Worm (Caenorhabditis elegans) whole organism, young adult: Measurements from ENCODE around the gene nhr-20.

ENCODE experiments used
- B0261.1 ChIP-seq: sonication (generic microtip); optimal IDR thresholded peaks from 2 replicates; lab custom pipeline; 2016; ENCODE audit warnings: mild to moderate bottlenecking, missing genetic modification characterization, moderate library complexity, missing compliant biosample characterization
- B0336.3 ChIP-seq: fragments of 200-800 bp; sonication (Bioruptor generic); IDR thresholded peaks from 2 replicates; pipeline ENCODE4 v1.3.6; 2022; ENCODE audit warnings: missing genetic modification characterization, missing compliant biosample characterization
- C17E4.6 ChIP-seq: fragments of 200-800 bp; sonication (Bioruptor generic); IDR thresholded peaks from 2 replicates; pipeline ENCODE4 v1.3.6; 2022; ENCODE audit warnings: missing genetic modification reagents, missing genetic modification characterization, missing compliant biosample characterization
- F22D6.2 ChIP-seq: sonication (generic microtip); optimal IDR thresholded peaks from 2 replicates; lab custom pipeline; 2016; ENCODE audit warnings: mild to moderate bottlenecking, missing genetic modification characterization, missing compliant biosample characterization
- F37B4.10 ChIP-seq: fragments of 200-800 bp; sonication (Bioruptor generic); IDR thresholded peaks from 2 replicates; pipeline ENCODE4 v1.3.6; 2022; ENCODE audit warnings: missing genetic modification characterization, missing compliant biosample characterization
- F52B5.7 ChIP-seq: sonication (generic microtip); optimal IDR thresholded peaks from 2 replicates; lab custom pipeline; 2016; ENCODE audit warnings: mild to moderate bottlenecking, missing genetic modification characterization, missing compliant biosample characterization
- F57A8.1 ChIP-seq: fragments of 200-800 bp; sonication (Bioruptor generic); optimal IDR thresholded peaks from 2 replicates; lab custom pipeline; 2018; ENCODE audit warnings: mild to moderate bottlenecking, missing genetic modification characterization, moderate library complexity, missing compliant biosample characterization
- F57C9.4 ChIP-seq: sonication (generic microtip); optimal IDR thresholded peaks from 2 replicates; lab custom pipeline; 2017; ENCODE audit warnings: mild to moderate bottlenecking, missing genetic modification characterization, missing compliant biosample characterization
- K12H6.12 ChIP-seq: fragments of 200-800 bp; sonication (Bioruptor generic); optimal IDR thresholded peaks from 2 replicates; lab custom pipeline; 2018; ENCODE audit warnings: mild to moderate bottlenecking, missing genetic modification characterization, missing compliant biosample characterization
- Y56A3A.18 ChIP-seq: fragments of 200-800 bp; sonication (Bioruptor generic); IDR thresholded peaks from 2 replicates; pipeline ENCODE4 v1.3.6; 2022; ENCODE audit warnings: missing genetic modification reagents, missing genetic modification characterization, missing compliant biosample characterization
- Y67H2A.10 ChIP-seq: fragments of 200-800 bp; sonication (Bioruptor generic); conservative IDR thresholded peaks from 2 replicates; pipeline ENCODE4 v1.3.6; 2022; ENCODE audit warnings: missing genetic modification reagents, missing genetic modification characterization, missing compliant biosample characterization
- Y79H2A.3 ChIP-seq: fragments of 200-800 bp; sonication (Bioruptor generic); conservative IDR thresholded peaks from 2 replicates; pipeline ENCODE4 v1.3.6; 2022; ENCODE audit warnings: missing genetic modification reagents, missing genetic modification characterization, missing compliant biosample characterization
- ZK185.1 ChIP-seq: sonication (generic microtip); optimal IDR thresholded peaks from 2 replicates; lab custom pipeline; 2016; ENCODE audit warnings: mild to moderate bottlenecking, missing genetic modification characterization, missing compliant biosample characterization; ENCODE audit not compliant: poor library complexity, severe bottlenecking
- ama-1 ChIP-seq, 3 experiments: fragments of 150-350 bp in 1 of 3; sonication (generic microtip) in 2 of 3; optimal IDR thresholded peaks; 2 replicates each; lab custom pipeline; 2014 to 2018; ENCODE audit warnings: missing biosample characterization in 2 of 3, missing genetic modification characterization in 2 of 3, missing genetic modification reagents in 2 of 3
- athp-1 ChIP-seq: sonication (generic microtip); optimal IDR thresholded peaks from 2 replicates; lab custom pipeline; 2017; ENCODE audit warnings: mild to moderate bottlenecking, missing genetic modification characterization, missing compliant biosample characterization
- attf-5 ChIP-seq: fragments of 200-800 bp; sonication (Bioruptor generic); optimal IDR thresholded peaks from 2 replicates; lab custom pipeline; 2018; ENCODE audit warnings: mild to moderate bottlenecking, missing genetic modification characterization, missing compliant biosample characterization
- bed-1 ChIP-seq: fragments of 200-800 bp; sonication (Bioruptor generic); IDR thresholded peaks from 2 replicates; pipeline ENCODE4 v1.3.6; 2022; ENCODE audit warnings: missing genetic modification reagents, missing genetic modification characterization, missing compliant biosample characterization
- bed-2 ChIP-seq: fragments of 200-800 bp; sonication (Bioruptor generic); IDR thresholded peaks from 2 replicates; pipeline ENCODE4 v1.3.6; 2022; ENCODE audit warnings: missing genetic modification reagents, missing genetic modification characterization, missing compliant biosample characterization
- cebp-1 ChIP-seq, 2 experiments: fragments of 200-800 bp in 1 of 2; sonication (Bioruptor generic) in 1 of 2; sonication (generic microtip) in 1 of 2; IDR thresholded peaks in 1 of 2; optimal IDR thresholded peaks in 1 of 2; 2 replicates each; pipeline versions ENCODE4 v1.3.6 to Lab custom; 2017 to 2022; ENCODE audit warnings: missing compliant biosample characterization in 2 of 2, missing genetic modification characterization in 2 of 2, mild to moderate bottlenecking in 1 of 2, missing genetic modification reagents in 1 of 2, moderate library complexity in 1 of 2
- ceh-27 ChIP-seq: fragments of 200-800 bp; sonication (Bioruptor generic); optimal IDR thresholded peaks from 2 replicates; lab custom pipeline; 2018; ENCODE audit warnings: mild to moderate bottlenecking, missing genetic modification characterization, moderate library complexity, missing compliant biosample characterization
- ceh-91 ChIP-seq: fragments of 200-800 bp; sonication (Bioruptor generic); IDR thresholded peaks from 2 replicates; pipeline ENCODE4 v1.3.6; 2022; ENCODE audit warnings: missing genetic modification reagents, missing genetic modification characterization, missing compliant biosample characterization
- efl-1 ChIP-seq: fragments of 150-350 bp; optimal IDR thresholded peaks from 2 replicates; lab custom pipeline; 2014; ENCODE audit warnings: missing biosample characterization, missing genetic modification reagents, missing genetic modification characterization
- ekl-4 ChIP-seq: fragments of 200-800 bp; sonication (Bioruptor generic); IDR thresholded peaks from 2 replicates; pipeline ENCODE4 v1.3.6; 2022; ENCODE audit warnings: missing genetic modification reagents, missing genetic modification characterization, missing compliant biosample characterization
- gei-17 ChIP-seq: fragments of 200-800 bp; sonication (Bioruptor generic); optimal IDR thresholded peaks from 2 replicates; lab custom pipeline; 2018; ENCODE audit warnings: mild to moderate bottlenecking, missing genetic modification characterization, missing compliant biosample characterization
- hlh-26 ChIP-seq: fragments of 200-800 bp; sonication (Bioruptor generic); conservative IDR thresholded peaks from 2 replicates; pipeline ENCODE4 v1.3.6; 2022; ENCODE audit warnings: missing genetic modification reagents, missing genetic modification characterization, missing compliant biosample characterization
- hmg-1.2 ChIP-seq: fragments of 200-800 bp; sonication (Bioruptor generic); IDR thresholded peaks from 2 replicates; pipeline ENCODE4 v1.3.6; 2022; ENCODE audit warnings: missing genetic modification reagents, missing genetic modification characterization, missing compliant biosample characterization
- hsf-1 ChIP-seq: fragments of 200-800 bp; sonication (Bioruptor generic); IDR thresholded peaks from 2 replicates; pipeline ENCODE4 v1.3.6; 2022; ENCODE audit warnings: missing genetic modification reagents, missing genetic modification characterization, missing compliant biosample characterization
- let-607 ChIP-seq, 2 experiments: fragments of 200-800 bp in 1 of 2; sonication (Bioruptor generic) in 1 of 2; sonication (generic microtip) in 1 of 2; optimal IDR thresholded peaks; 2 replicates each; lab custom pipeline; 2016 to 2018; ENCODE audit warnings: mild to moderate bottlenecking in 2 of 2, missing compliant biosample characterization in 2 of 2, missing genetic modification characterization in 2 of 2, moderate library complexity in 2 of 2, missing genotype in 1 of 2
- lin-54 ChIP-seq: fragments of 200-800 bp; sonication (Bioruptor generic); optimal IDR thresholded peaks from 2 replicates; lab custom pipeline; 2018; ENCODE audit warnings: mild to moderate bottlenecking, missing genetic modification characterization, missing compliant biosample characterization
- lsl-1 ChIP-seq: fragments of 200-800 bp; sonication (Bioruptor generic); optimal IDR thresholded peaks from 2 replicates; lab custom pipeline; 2018; ENCODE audit warnings: mild to moderate bottlenecking, missing genetic modification characterization, moderate library complexity, missing compliant biosample characterization
- madf-3 ChIP-seq: fragments of 200-800 bp; sonication (Bioruptor generic); IDR thresholded peaks from 2 replicates; pipeline ENCODE4 v1.3.6; 2022; ENCODE audit warnings: missing genetic modification reagents, missing genetic modification characterization, missing compliant biosample characterization
- mel-28 ChIP-seq: sonication (generic microtip); optimal IDR thresholded peaks from 2 replicates; lab custom pipeline; 2016; ENCODE audit warnings: borderline replicate concordance, mild to moderate bottlenecking, missing genetic modification characterization, missing compliant biosample characterization
- nfya-1 ChIP-seq: sonication (generic microtip); optimal IDR thresholded peaks from 2 replicates; lab custom pipeline; 2017; ENCODE audit warnings: antibody characterized with exemption, missing compliant biosample characterization, missing genetic modification characterization, borderline replicate concordance; ENCODE audit not compliant: insufficient read depth
- nhr-80 ChIP-seq: sonication (generic microtip); optimal IDR thresholded peaks from 2 replicates; lab custom pipeline; 2016; ENCODE audit warnings: missing genetic modification characterization, missing compliant biosample characterization
- pha-4 ChIP-seq: fragments of 150-350 bp; sonication (generic microtip); optimal IDR thresholded peaks from 2 replicates; lab custom pipeline; 2014; ENCODE audit warnings: missing biosample characterization, missing genetic modification reagents, missing genetic modification characterization
- repo-1 ChIP-seq: sonication (generic microtip); optimal IDR thresholded peaks from 2 replicates; lab custom pipeline; 2017; ENCODE audit warnings: mild to moderate bottlenecking, missing genetic modification characterization, missing compliant biosample characterization
- sdz-38 ChIP-seq: sonication (generic microtip); optimal IDR thresholded peaks from 2 replicates; lab custom pipeline; 2016; ENCODE audit warnings: missing genotype, missing genetic modification characterization, missing compliant biosample characterization
- snpc-1.3 ChIP-seq: sonication (generic microtip); optimal IDR thresholded peaks from 2 replicates; lab custom pipeline; 2017; ENCODE audit warnings: missing genetic modification characterization, mild to moderate bottlenecking, missing compliant biosample characterization, antibody characterized with exemption, moderate library complexity, missing genotype, missing genetic modification reagents; ENCODE audit not compliant: insufficient read depth
- sptf-2 ChIP-seq: fragments of 200-800 bp; sonication (Bioruptor generic); optimal IDR thresholded peaks from 2 replicates; lab custom pipeline; 2018; ENCODE audit warnings: mild to moderate bottlenecking, missing genetic modification characterization, missing compliant biosample characterization
- ztf-6 ChIP-seq: fragments of 200-800 bp; sonication (Bioruptor generic); IDR thresholded peaks from 2 replicates; pipeline ENCODE4 v1.3.6; 2022; ENCODE audit warnings: missing genetic modification reagents, missing genetic modification characterization, missing compliant biosample characterization

The nhr-20 gene

ce11 chrIII:4193659-4194103 is 39.3 kb downstream of the nhr-20 start, which contains the start of gene xbp-1 (continued):
- peak; percentile 95 for TF ChIP-seq madf-3
- no peak for TF ChIP-seq ceh-91 (GFP tag; lab: Robert Waterston, UW)
- TF ChIP-seq athp-1 (tag; lab: Kevin White, UChicago), result peak; percentile 41
- TF ChIP-seq bed-1 (GFP tag; lab: Robert Waterston, UW), result no peak
- peak; percentile 69 for TF ChIP-seq ceh-27 (GFP tag; lab: Kevin White, UChicago)
- peak; percentile 75 for TF ChIP-seq ama-1 (optimal IDR thresholded peaks at IDR 0.05; lab: Kevin White, UChicago)
- no peak for TF ChIP-seq ama-1 (GFP tag; optimal IDR thresholded peaks at IDR 0.05; lab: Kevin White, UChicago)
- TF ChIP-seq pha-4 (tag; lab: Kevin White, UChicago), result peak; percentile 94
- TF ChIP-seq sptf-2 (GFP tag; lab: Kevin White, UChicago), result peak; percentile 32
- peak; percentile 23 for TF ChIP-seq lsl-1 (GFP tag; lab: Kevin White, UChicago)
- TF ChIP-seq bed-2, result no peak
- TF ChIP-seq F22D6.2 (tag; lab: Kevin White, UChicago), result peak; percentile 47
- TF ChIP-seq attf-5 (GFP tag; lab: Kevin White, UChicago), result peak; percentile 98
- no peak for TF ChIP-seq C17E4.6 (GFP tag; lab: Robert Waterston, UW)

- TF ChIP-seq F52B5.7 (tag; lab: Kevin White, UChicago), result no peak
- peak; percentile 23; the same call in 1 of the 2 replicates for TF ChIP-seq hmg-1.2 (GFP tag; lab: Robert Waterston, UW)
- TF ChIP-seq ekl-4 (GFP tag; lab: Robert Waterston, UW), result no peak
- TF ChIP-seq lsl-1 (GFP tag; lab: Kevin White, UChicago), result peak; percentile 85
- no peak for TF ChIP-seq B0336.3 (GFP tag; lab: Robert Waterston, UW)
- TF ChIP-seq cebp-1 (GFP tag; IDR thresholded peaks at IDR 0.05; lab: Robert Waterston, UW), result peak; percentile 96
- peak; percentile 98 for TF ChIP-seq cebp-1 (tag; optimal IDR thresholded peaks at IDR 0.05; lab: Kevin White, UChicago)
- no peak for TF ChIP-seq ztf-6 (GFP tag; lab: Robert Waterston, UW)
- no peak for TF ChIP-seq F57C9.4 (tag; lab: Kevin White, UChicago)
- TF ChIP-seq snpc-1.3 (tag; lab: Kevin White, UChicago), result peak; percentile 24
- TF ChIP-seq nhr-80 (tag; lab: Kevin White, UChicago), result peak; percentile 31
- TF ChIP-seq ceh-91 (GFP tag; lab: Robert Waterston, UW), result no peak
- TF ChIP-seq C17E4.6 (GFP tag; lab: Robert Waterston, UW), result no peak
- TF ChIP-seq efl-1 (GFP tag; lab: Kevin White, UChicago), result no peak
- no peak for TF ChIP-seq mel-28 (tag; lab: Kevin White, UChicago)
- TF ChIP-seq sdz-38, result no peak
- no peak for TF ChIP-seq K12H6.12 (tag; lab: Kevin White, UChicago)
- TF ChIP-seq attf-5 (GFP tag; lab: Kevin White, UChicago), result peak; percentile 61
- TF ChIP-seq hlh-26 (GFP tag; lab: Robert Waterston, UW), result no peak
- no peak for TF ChIP-seq Y56A3A.18
- no peak for TF ChIP-seq F37B4.10 (GFP tag; lab: Robert Waterston, UW)
Observed at ce11 chrIII:4191091-4191638, 41.9 kb downstream of the nhr-20 start, which contains the start of gene dnj-16. Gene dnj-16 (plus strand): TSS chrIII:4191141.

DNA sequence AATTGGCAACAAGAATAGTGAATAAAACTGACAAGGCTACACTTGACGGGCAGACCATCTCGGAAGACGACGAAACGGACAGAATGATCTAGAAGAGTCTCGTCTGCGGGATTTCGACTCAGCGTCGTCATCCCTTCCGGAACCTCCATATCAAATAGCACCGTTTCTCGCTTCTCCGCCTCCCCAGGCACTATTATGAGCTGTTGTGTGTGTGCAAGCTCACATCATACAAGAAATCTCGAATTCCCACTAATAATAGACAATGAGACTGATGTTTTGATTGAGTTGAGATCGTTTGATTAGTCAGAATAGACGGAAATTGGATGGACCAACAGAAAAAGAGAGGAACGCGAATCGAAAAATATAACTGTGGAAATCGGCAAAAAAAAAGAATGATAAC is 42.8 kb downstream of the nhr-20 start, which contains the start of gene spp-28:
Gene spp-28 (minus strand): TSS at position 101 of the 400 bp plus-strand sequence.
- TF ChIP-seq ZK185.1 (tag; lab: Kevin White, UChicago) (no peak), let-607 (tag; optimal IDR thresholded peaks at IDR 0.05; lab: Kevin White, UChicago) (no peak), F57A8.1 (GFP tag; lab: Kevin White, UChicago) (no peak), repo-1 (tag; lab: Kevin White, UChicago) (no peak), lin-54 (GFP tag; lab: Kevin White, UChicago) (no peak), Y79H2A.3 (GFP tag; lab: Robert Waterston, UW) (no peak), hmg-1.2 (GFP tag; lab: Robert Waterston, UW) (no peak), B0261.1 (tag; lab: Kevin White, UChicago) (no peak), gei-17 (no peak), nfya-1 (tag; lab: Kevin White, UChicago) (no peak), Y67H2A.10 (GFP tag; lab: Robert Waterston, UW) (no peak), hsf-1 (GFP tag; lab: Robert Waterston, UW) (no peak)
